Fruit fly (Drosophila melanogaster): ENCODE data around the gene Phf5a.

The Phf5a gene

DNA sequence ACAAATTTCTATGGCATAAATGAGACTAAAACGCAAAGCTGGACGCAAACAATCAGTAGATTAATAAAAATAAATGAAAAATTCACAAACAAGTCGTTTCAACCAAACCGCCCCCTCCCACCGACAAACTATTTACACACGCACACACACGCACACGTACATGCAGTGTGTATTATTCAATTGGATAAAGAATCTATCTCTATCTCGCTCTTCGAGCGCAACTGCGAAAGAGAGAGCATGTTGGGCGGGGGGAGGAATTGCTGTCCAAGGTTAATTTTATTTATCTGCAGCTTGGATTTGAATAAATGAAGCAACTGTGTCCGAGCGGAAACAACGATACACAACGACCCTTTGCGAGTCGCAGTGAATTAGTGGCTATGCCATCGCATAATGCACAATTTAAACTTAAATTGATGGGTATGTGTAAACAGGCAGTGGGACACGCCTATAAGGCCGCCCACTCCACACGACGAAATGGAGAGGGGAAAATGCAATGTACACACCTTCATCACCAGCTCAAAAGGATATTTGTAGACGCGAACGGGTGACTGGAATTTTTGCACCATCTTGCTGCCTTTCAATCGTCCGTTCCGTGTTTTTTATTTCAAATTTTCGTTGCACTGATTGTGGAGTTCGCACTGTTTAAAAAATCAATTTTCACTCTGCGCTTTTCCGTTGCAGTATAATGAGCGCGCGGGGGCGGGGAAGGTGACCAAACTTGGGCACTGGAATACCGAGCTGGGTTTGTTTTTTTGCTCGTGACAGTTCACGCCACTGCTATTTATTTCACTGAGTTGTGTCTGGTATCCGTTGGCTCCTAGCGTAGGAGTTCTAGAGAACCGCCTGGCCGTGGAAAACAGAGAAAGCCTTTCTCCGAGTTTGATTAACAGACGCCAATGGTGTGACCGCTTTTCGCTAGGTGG is 35.4 kb downstream of the Phf5a start, which contains the start of gene retm (continued):
- TF ChIP-seq CG12236 (GFP tag; optimal IDR thresholded peaks at IDR 0.05) (no peak), Kr (GFP tag; optimal IDR thresholded peaks at IDR 0.05) (no peak), dm (GFP tag; optimal IDR thresholded peaks at IDR 0.05) (no peak), CG6854 (GFP tag; optimal IDR thresholded peaks at IDR 0.05) (no peak), CG18599 (GFP tag; optimal IDR thresholded peaks at IDR 0.05) (no peak), CG14050 (GFP tag; IDR thresholded peaks at IDR 0.05) (no peak), Atf6 (GFP tag; IDR thresholded peaks at IDR 0.05) (no peak), kni (GFP tag; optimal IDR thresholded peaks at IDR 0.05) (peak; percentile 28), Nf-YC (tag; optimal IDR thresholded peaks at IDR 0.05) (peak; percentile 88), Elba2 (GFP tag; optimal IDR thresholded peaks at IDR 0.05) (peak; percentile 27), CG5180 (GFP tag; optimal IDR thresholded peaks at IDR 0.05) (peak; percentile 72), salm (tag; optimal IDR thresholded peaks at IDR 0.05) (no peak), Lhr (GFP tag; optimal IDR thresholded peaks at IDR 0.05) (no peak), HLH4C (GFP tag; IDR thresholded peaks at IDR 0.05; ENCODE audit: partially characterized antibody) (no peak), HmgD (GFP tag; optimal IDR thresholded peaks at IDR 0.05) (no peak), Hey (tag; optimal IDR thresholded peaks at IDR 0.05) (no peak), CG11085 (GFP tag; IDR thresholded peaks at IDR 0.05) (no peak), ftz-f1 (GFP tag; optimal IDR thresholded peaks at IDR 0.05) (peak; percentile 92), CG11093 (GFP tag; IDR thresholded peaks at IDR 0.05) (no peak), Ada2b (GFP tag; IDR thresholded peaks at IDR 0.05) (no peak), Xrp1 (GFP tag; IDR thresholded peaks at IDR 0.05) (peak; percentile 18; the same call in 1 of the 2 replicates), hth (optimal IDR thresholded peaks at IDR 0.05) (no peak), Bdp1 (GFP tag; optimal IDR thresholded peaks at IDR 0.05) (no peak), Adf1 (GFP tag; IDR thresholded peaks at IDR 0.05) (no peak; the same call in 1 of the 2 replicates), CG11398 (GFP tag; optimal IDR thresholded peaks at IDR 0.05) (no peak), lmd (GFP tag; IDR thresholded peaks at IDR 0.05) (no peak), Dip3 (GFP tag; optimal IDR thresholded peaks at IDR 0.05) (no peak), Pdp1 (GFP tag; optimal IDR thresholded peaks at IDR 0.05) (peak in 1 of 2 experiments; percentile 92), Blimp-1 (GFP tag; optimal IDR thresholded peaks at IDR 0.05) (no peak), NfI (GFP tag; optimal IDR thresholded peaks at IDR 0.05) (peak; percentile 9), Trl (optimal IDR thresholded peaks at IDR 0.05) (peak in 1 of 2 experiments; percentile 12), Trl (GFP tag; optimal IDR thresholded peaks at IDR 0.05) (no peak), nom (GFP tag; optimal IDR thresholded peaks at IDR 0.05) (peak; percentile 54), CG2120 (GFP tag; optimal IDR thresholded peaks at IDR 0.05) (no peak)

DNA sequence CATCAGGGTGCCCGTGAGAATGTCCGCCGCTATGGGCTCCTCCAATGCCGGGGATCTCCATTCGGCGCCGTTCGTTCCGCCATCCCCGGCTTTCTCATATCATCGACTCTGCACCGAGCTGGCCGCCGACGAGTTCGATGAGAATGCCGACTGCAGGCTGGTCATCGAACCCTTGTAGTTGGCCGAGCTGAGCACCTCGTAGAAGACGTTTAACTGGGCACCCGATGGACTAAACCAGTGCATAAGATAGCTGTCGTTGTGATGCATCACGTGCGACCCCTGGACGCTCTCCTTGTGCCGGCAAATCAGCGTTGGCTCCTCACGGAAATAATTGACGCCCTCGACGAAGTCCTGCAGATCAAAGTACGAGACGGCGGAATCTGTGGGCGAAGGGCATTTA is 40.9 kb downstream of the Phf5a start:
- no peak for TF ChIP-seq CG6854 (GFP tag; optimal IDR thresholded peaks at IDR 0.05)
- TF ChIP-seq Ets65A (GFP tag): peak; percentile 89
- TF ChIP-seq CG3065 (GFP tag; optimal IDR thresholded peaks at IDR 0.05): no peak
- no peak for TF ChIP-seq trem (tag; optimal IDR thresholded peaks at IDR 0.05)
- TF ChIP-seq CG11398 (GFP tag; optimal IDR thresholded peaks at IDR 0.05): no peak
- peak; percentile 43 for TF ChIP-seq Med (GFP tag)
- TF ChIP-seq CG34376 (GFP tag; optimal IDR thresholded peaks at IDR 0.05): no peak
- 0 out of 2 replicates have a peak, but pooled peaks have one; percentile 3 for TF ChIP-seq CG1024 (GFP tag; IDR thresholded peaks at IDR 0.05)
- no peak for TF ChIP-seq BEAF-32 (GFP tag; optimal IDR thresholded peaks at IDR 0.05)
- TF ChIP-seq bcd (GFP tag; optimal IDR thresholded peaks at IDR 0.05): no peak
- peak; percentile 26 for TF ChIP-seq sens (GFP tag)
- no peak for TF ChIP-seq usp (GFP tag; optimal IDR thresholded peaks at IDR 0.05)
- TF ChIP-seq CG1233 (GFP tag; optimal IDR thresholded peaks at IDR 0.05): no peak
- TF ChIP-seq chinmo (GFP tag; IDR thresholded peaks at IDR 0.05; ENCODE audit: partially characterized antibody): 0 out of 4 replicates have a peak, but pooled peaks have one; percentile 18
- 0 out of 2 replicates have a peak, but pooled peaks have one; percentile 10 for TF ChIP-seq Bgb (GFP tag; IDR thresholded peaks at IDR 0.05; ENCODE audit: partially characterized antibody)
- TF ChIP-seq CG8290 (GFP tag; optimal IDR thresholded peaks at IDR 0.05): no peak
- TF ChIP-seq CG8290 (tag; optimal IDR thresholded peaks at IDR 0.05): no peak
- no peak for TF ChIP-seq hth (optimal IDR thresholded peaks at IDR 0.05)
